Worm (Caenorhabditis elegans) whole organism, midembryonic: ENCODE measurements around the gene zig-13.

Source experiments
- T22C8.4 ChIP-seq: fragments of 200-800 bp; sonication (Bioruptor generic); IDR thresholded peaks from 2 replicates; pipeline ENCODE4 v1.3.6; 2022; ENCODE audit warnings: missing genetic modification characterization, missing compliant biosample characterization
- cog-1 ChIP-seq: sonication (generic microtip); optimal IDR thresholded peaks from 2 replicates; lab custom pipeline; 2016; ENCODE audit warnings: missing genetic modification characterization, missing compliant biosample characterization
- flt-1 ChIP-seq: fragments of 200-800 bp; sonication (Bioruptor generic); IDR thresholded peaks from 2 replicates; pipeline ENCODE4 v1.3.6; 2022; ENCODE audit warnings: missing genetic modification characterization, missing compliant biosample characterization
- klf-2 ChIP-seq: fragments of 200-800 bp; sonication (Bioruptor generic); conservative IDR thresholded peaks from 2 replicates; pipeline ENCODE4 v1.3.6; 2022; ENCODE audit warnings: missing genetic modification reagents, missing genetic modification characterization, missing compliant biosample characterization
- med-1 ChIP-seq: sonication (generic microtip); optimal IDR thresholded peaks from 2 replicates; lab custom pipeline; 2017; ENCODE audit warnings: missing genetic modification characterization, mild to moderate bottlenecking, missing compliant biosample characterization, antibody characterized with exemption, missing genetic modification reagents; ENCODE audit not compliant: insufficient read depth
- ref-1 ChIP-seq: fragments of 200-800 bp; sonication (Bioruptor generic); conservative IDR thresholded peaks from 2 replicates; pipeline ENCODE4 v1.3.6; 2022; ENCODE audit warnings: missing genetic modification reagents, missing genetic modification characterization, missing compliant biosample characterization
- tab-1 ChIP-seq: fragments of 200-800 bp; sonication (Bioruptor generic); IDR thresholded peaks from 2 replicates; pipeline ENCODE4 v1.3.6; 2022; ENCODE audit warnings: missing genetic modification characterization, missing compliant biosample characterization
- ztf-23 ChIP-seq: fragments of 200-800 bp; sonication (Bioruptor generic); IDR thresholded peaks from 2 replicates; pipeline ENCODE4 v1.3.6; 2022; ENCODE audit warnings: missing genetic modification reagents, missing genetic modification characterization, missing compliant biosample characterization
- ztf-29 ChIP-seq: fragments of 200-800 bp; sonication (Bioruptor generic); IDR thresholded peaks from 2 replicates; pipeline ENCODE4 v1.3.6; 2022; ENCODE audit warnings: missing genetic modification reagents, missing genetic modification characterization, missing compliant biosample characterization

Gene zig-13

DNA sequence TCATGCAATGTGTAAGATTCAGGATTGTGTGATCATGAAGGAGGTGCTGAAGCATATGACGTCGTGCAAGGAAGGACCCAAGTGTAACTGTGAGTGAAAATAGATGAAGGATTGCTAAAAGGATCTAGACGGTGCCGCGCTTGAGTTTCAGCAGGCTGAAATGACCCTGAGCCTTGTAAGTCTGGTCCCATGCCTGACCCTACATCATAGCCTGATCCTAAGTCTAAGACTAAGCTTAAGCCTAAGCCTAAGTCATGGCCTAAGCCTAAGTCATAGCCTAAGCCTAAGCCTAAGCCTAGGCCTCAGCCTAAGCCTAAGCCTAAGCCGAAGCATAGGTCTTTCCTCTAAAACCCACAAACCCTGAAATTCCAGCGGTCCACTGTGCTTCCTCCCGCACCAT is 38.7 kb downstream of the zig-13 start:
- no peak for TF ChIP-seq ztf-29 (GFP tag; lab: Robert Waterston, UW)
- TF ChIP-seq cog-1 (tag; lab: Kevin White, UChicago) = no peak
- no peak for TF ChIP-seq klf-2 (GFP tag; lab: Robert Waterston, UW)
- TF ChIP-seq ref-1 = no peak
- TF ChIP-seq flt-1 = no peak
- TF ChIP-seq T22C8.4 (GFP tag; lab: Robert Waterston, UW) = no peak
- no peak for TF ChIP-seq med-1 (GFP tag; lab: Kevin White, UChicago)
- TF ChIP-seq tab-1 (GFP tag; lab: Robert Waterston, UW) = no peak
- TF ChIP-seq ztf-23 (GFP tag; lab: Robert Waterston, UW) = no peak

DNA sequence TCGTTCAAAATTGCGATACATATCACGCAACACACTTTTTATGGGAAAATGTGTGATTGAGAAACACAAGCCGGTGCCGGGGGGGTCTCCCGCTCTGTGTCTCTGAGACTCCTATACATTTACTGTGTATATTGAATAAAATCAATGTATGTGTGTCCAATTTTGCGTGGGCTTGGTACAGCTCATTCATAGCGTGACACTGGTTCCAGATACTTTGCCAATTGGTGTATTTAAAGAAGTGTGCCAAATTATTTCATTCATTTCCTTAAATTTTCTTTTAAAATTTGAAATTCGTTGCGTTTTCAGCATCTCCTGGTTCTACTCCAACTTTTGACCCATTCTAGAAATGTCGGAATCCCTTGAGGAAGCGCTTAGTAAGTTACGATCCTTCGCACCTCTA is 39.3 kb downstream of the zig-13 start, which contains the start of gene C29F9.5:
Gene C29F9.5 (plus strand): TSS at position 301 of the 400 bp plus-strand sequence.
- TF ChIP-seq ref-1 = no peak
- no peak for TF ChIP-seq T22C8.4 (GFP tag; lab: Robert Waterston, UW)
- no peak for TF ChIP-seq ztf-23 (GFP tag; lab: Robert Waterston, UW)
- TF ChIP-seq klf-2 (GFP tag; lab: Robert Waterston, UW) = no peak
- no peak for TF ChIP-seq flt-1
- no peak for TF ChIP-seq med-1 (GFP tag; lab: Kevin White, UChicago)
- no peak for TF ChIP-seq tab-1 (GFP tag; lab: Robert Waterston, UW)
- TF ChIP-seq cog-1 (tag; lab: Kevin White, UChicago) = no peak
- TF ChIP-seq ztf-29 (GFP tag; lab: Robert Waterston, UW) = no peak

ce11 chrIII:114603-115002 is 41.9 kb downstream of the zig-13 start, which contains the start of gene C29F9.6:
Gene C29F9.6, plus strand, starts transcription at chrIII:114903.
- no peak for TF ChIP-seq ztf-23 (GFP tag; lab: Robert Waterston, UW)
- no peak for TF ChIP-seq T22C8.4 (GFP tag; lab: Robert Waterston, UW)
- no peak for TF ChIP-seq klf-2 (GFP tag; lab: Robert Waterston, UW)
- no peak for TF ChIP-seq flt-1
- TF ChIP-seq tab-1 (GFP tag; lab: Robert Waterston, UW) = no peak
- TF ChIP-seq cog-1 (tag; lab: Kevin White, UChicago) = no peak
- no peak for TF ChIP-seq ref-1
- no peak for TF ChIP-seq med-1 (GFP tag; lab: Kevin White, UChicago)
- no peak for TF ChIP-seq ztf-29 (GFP tag; lab: Robert Waterston, UW)
